Worm (Caenorhabditis elegans) whole organism, L3 larva: ENCODE data around the gene F40F8.5.

Source experiments
- ama-1 ChIP-seq: fragments of 150-350 bp; optimal IDR thresholded peaks from 2 replicates; lab custom pipeline; 2018
- egl-27 ChIP-seq: sonication (generic microtip); optimal IDR thresholded peaks from 4 replicates; lab custom pipeline; 2017; ENCODE audit warnings: missing biosample characterization, missing genetic modification reagents, missing genetic modification characterization
- fkh-2 ChIP-seq: fragments of 150-350 bp; optimal IDR thresholded peaks from 2 replicates; lab custom pipeline; 2014; ENCODE audit warnings: missing biosample characterization, missing genetic modification reagents, missing genetic modification characterization
- nhr-28 ChIP-seq: fragments of 150-350 bp; optimal IDR thresholded peaks from 2 replicates; lab custom pipeline; 2014; ENCODE audit warnings: missing biosample characterization, missing genetic modification characterization
- pha-4 ChIP-seq: fragments of 150-350 bp; optimal IDR thresholded peaks from 2 replicates; lab custom pipeline; 2014; ENCODE audit warnings: missing biosample characterization, missing genetic modification reagents, missing genetic modification characterization
- tbx-2 ChIP-seq: sonication (generic microtip); optimal IDR thresholded peaks from 2 replicates; lab custom pipeline; 2016; ENCODE audit warnings: mild to moderate bottlenecking, missing genetic modification characterization, missing compliant biosample characterization
- ztf-4 ChIP-seq: fragments of 150-350 bp; optimal IDR thresholded peaks from 2 replicates; lab custom pipeline; 2014; ENCODE audit warnings: missing biosample characterization, missing genetic modification characterization

DNA sequence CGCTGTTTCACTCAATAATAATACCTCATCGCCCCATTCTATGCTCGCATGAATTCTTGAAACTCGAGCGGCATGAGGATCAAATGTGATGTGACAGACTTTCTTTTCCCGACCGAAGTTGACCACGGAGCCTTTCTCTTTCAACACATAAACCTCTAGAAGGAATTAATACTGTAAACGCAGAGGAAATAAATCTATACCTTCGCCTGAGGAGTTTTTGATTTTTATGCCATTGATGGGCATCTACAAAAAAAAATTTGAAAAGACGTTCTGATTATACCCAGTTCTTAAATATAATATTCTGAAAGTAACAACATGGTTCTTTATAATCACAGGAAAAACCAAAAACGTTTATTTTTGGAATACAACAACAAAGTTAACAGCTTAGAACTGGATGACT is 38.5 kb downstream of the F40F8.5 start, which contains the start of gene nbs-1:
- TF ChIP-seq nhr-28 (tag; lab: Kevin White, UChicago) (no peak), egl-27 (tag; lab: Kevin White, UChicago) (no peak), ztf-4 (tag; lab: Kevin White, UChicago) (no peak), pha-4 (no peak), fkh-2 (tag; lab: Kevin White, UChicago) (no peak), tbx-2 (tag; lab: Kevin White, UChicago) (no peak), ama-1 (lab: Kevin White, UChicago) (no peak)
